Worm (Caenorhabditis elegans): ENCODE data around the gene mig-14.

The mig-14 gene

DNA sequence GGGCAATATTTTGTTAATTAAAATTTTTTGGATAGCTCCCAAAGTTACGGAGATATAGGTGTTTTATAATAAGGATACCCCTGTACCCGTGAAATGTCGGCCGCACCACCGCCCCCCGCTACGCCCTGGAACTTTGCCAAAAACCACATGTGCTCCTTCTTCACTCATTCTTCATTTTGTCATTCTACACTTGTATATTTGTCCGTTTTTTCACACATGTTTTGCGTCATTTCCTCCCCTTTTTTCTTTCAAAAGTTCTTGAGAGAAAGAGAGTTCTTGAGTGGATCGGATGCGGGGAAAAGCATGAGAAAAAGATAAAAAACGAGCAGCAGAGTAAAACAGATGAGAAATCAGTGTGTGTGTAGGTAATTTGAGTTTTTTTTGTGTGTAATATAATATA, 47.3 kb downstream of the mig-14 start:
- TF ChIP-seq fkh-4 (tag; optimal IDR thresholded peaks at IDR 0.05; ENCODE audit: borderline replicate concordance) (peak; percentile 54), nhr-71 (tag; optimal IDR thresholded peaks at IDR 0.05) (peak; percentile 22), lsy-2 (tag; optimal IDR thresholded peaks at IDR 0.05) (peak in 1 of 2 experiments; percentile 19), ets-5 (GFP tag; IDR thresholded peaks at IDR 0.05) (no peak), snpc-4 (tag; optimal IDR thresholded peaks at IDR 0.05) (peak; percentile 63), dsc-1 (tag; optimal IDR thresholded peaks at IDR 0.05) (peak; percentile 94), lin-14 (GFP tag; optimal IDR thresholded peaks at IDR 0.05) (peak; percentile 61), zag-1 (tag; optimal IDR thresholded peaks at IDR 0.05) (no peak)

DNA sequence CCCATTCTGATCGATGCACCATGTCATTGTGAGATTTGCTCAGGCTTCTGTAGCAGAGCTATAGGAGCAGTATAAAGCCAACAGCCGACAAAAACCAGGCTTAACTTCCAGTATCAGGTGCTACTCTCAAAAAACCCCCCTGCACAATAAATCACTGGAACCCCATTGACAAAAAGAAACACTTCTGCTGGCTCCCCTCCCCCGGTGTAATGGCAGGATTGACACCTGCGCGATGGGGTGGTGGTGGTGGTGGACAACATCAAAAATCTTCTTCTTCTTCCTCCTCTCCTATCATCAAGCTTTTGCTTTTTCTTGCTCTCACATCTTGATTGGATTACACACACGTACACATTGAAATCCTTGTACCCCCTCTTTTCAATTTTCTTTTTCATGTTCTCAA, 48.2 kb downstream of the mig-14 start:
- TF ChIP-seq tbx-2 (tag; optimal IDR thresholded peaks at IDR 0.05) (no peak), F16B12.6 (tag; optimal IDR thresholded peaks at IDR 0.05) (no peak), fos-1 (tag; optimal IDR thresholded peaks at IDR 0.05) (no peak), efl-3 (GFP tag; optimal IDR thresholded peaks at IDR 0.05) (no peak), dsc-1 (tag; optimal IDR thresholded peaks at IDR 0.05) (peak; percentile 68), pag-3 (tag; optimal IDR thresholded peaks at IDR 0.05; ENCODE audit: borderline replicate concordance, insufficient read depth) (peak; percentile 49), unc-30 (tag; optimal IDR thresholded peaks at IDR 0.05) (no peak), nhr-47 (tag; optimal IDR thresholded peaks at IDR 0.05) (no peak), ceh-82 (tag; optimal IDR thresholded peaks at IDR 0.05) (no peak), lsy-2 (tag; optimal IDR thresholded peaks at IDR 0.05) (peak in 1 of 2 experiments; percentile 2), lin-35 (GFP tag; optimal IDR thresholded peaks at IDR 0.05) (no peak), mep-1 (tag; optimal IDR thresholded peaks at IDR 0.05) (no peak), nhr-71 (tag; optimal IDR thresholded peaks at IDR 0.05) (peak; percentile 37), lin-14 (GFP tag; optimal IDR thresholded peaks at IDR 0.05) (peak; percentile 61), snu-23 (GFP tag; optimal IDR thresholded peaks at IDR 0.05) (peak; percentile 5), grh-1 (GFP tag; IDR thresholded peaks at IDR 0.05) (no peak), jun-1 (tag; optimal IDR thresholded peaks at IDR 0.05) (no peak), ceh-8 (GFP tag; optimal IDR thresholded peaks at IDR 0.05) (no peak), rnt-1 (tag; optimal IDR thresholded peaks at IDR 0.05) (peak; percentile 55), efl-1 (optimal IDR thresholded peaks at IDR 0.05) (no peak), efl-1 (GFP tag; optimal IDR thresholded peaks at IDR 0.05 in 1 of 2) (peak in 1 of 2 experiments; percentile 2), ceh-88 (GFP tag; IDR thresholded peaks at IDR 0.05) (no peak), aha-1 (tag; optimal IDR thresholded peaks at IDR 0.05) (no peak), unc-130 (tag; optimal IDR thresholded peaks at IDR 0.05) (peak; percentile 17), ama-1 (optimal IDR thresholded peaks at IDR 0.05) (no peak), nhr-19 (GFP tag; conservative IDR thresholded peaks at IDR 0.05) (peak; percentile 21; the same call in 1 of the 2 replicates), unc-62 (GFP tag; optimal IDR thresholded peaks at IDR 0.05) (no peak)

DNA sequence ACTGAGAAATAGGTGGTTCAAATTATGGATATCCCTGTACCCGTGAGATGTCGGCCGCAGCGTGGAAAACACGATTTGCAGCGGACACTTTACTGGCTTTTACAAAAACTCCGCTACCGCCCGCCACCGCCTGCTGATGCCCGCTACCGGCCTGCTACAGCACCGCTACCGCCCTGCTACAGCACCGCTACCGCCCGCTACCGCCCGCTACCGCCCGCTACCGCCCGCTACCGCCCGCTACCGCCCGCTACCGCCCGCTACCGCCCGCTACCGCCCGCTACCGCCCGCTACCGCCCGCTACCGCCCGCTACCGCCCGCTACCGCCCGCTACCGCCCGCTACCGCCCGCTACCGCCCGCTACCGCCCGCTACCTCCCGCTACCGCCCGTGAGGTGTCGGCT, 49.2 kb downstream of the mig-14 start:
- TF ChIP-seq ceh-8 (GFP tag; optimal IDR thresholded peaks at IDR 0.05), result peak; percentile 11

DNA sequence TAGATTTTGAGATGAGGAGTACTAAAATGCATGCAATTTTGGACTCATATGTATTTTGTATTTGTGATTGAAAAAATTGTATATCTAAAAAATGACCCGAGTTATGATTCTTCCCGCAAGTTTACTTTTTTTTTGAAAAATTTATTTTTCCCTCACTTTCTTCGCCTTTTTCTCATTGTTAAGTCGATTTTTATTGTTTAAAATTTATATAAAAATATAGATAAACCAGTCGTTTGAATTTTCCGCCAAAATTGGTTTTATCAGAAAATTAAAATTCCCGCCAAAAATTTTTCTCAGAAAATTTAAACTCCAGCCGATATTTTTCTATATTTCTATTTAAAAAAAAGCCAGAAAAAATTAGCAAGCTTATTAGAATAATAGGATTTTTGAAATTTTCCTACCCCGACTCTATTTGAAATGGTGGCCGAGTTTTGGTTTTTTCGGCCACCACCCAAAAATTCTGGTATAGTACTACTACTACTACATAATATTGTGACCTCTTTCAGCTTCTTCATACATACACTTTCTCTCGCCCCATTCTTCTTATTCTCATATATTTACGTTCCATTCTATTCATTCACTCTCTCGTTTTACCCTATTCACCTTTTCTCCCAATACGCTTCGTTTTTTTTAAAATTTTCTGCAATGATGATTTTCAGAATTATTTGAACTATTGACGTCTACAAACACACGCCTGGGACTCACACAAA, 50.2 kb downstream of the mig-14 start, which contains the start of gene ZK131.11:
TSS of gene ZK131.11 (plus strand) at position 660 of the 710 bp plus-strand sequence.
- TF ChIP-seq alr-1 (tag; optimal IDR thresholded peaks at IDR 0.05; ENCODE audit: borderline replicate concordance) (no peak), unc-62 (GFP tag; optimal IDR thresholded peaks at IDR 0.05) (no peak), mab-9 (GFP tag; IDR thresholded peaks at IDR 0.05) (no peak), irx-1 (tag; optimal IDR thresholded peaks at IDR 0.05) (no peak), unc-130 (tag; optimal IDR thresholded peaks at IDR 0.05) (no peak), fos-1 (tag; optimal IDR thresholded peaks at IDR 0.05) (no peak), skn-1 (tag; optimal IDR thresholded peaks at IDR 0.05) (no peak), grh-1 (GFP tag; IDR thresholded peaks at IDR 0.05) (no peak), ceh-8 (GFP tag; optimal IDR thresholded peaks at IDR 0.05) (no peak), hlh-4 (tag; optimal IDR thresholded peaks at IDR 0.05) (no peak), lin-39 (tag; optimal IDR thresholded peaks at IDR 0.05) (no peak), unc-30 (tag; optimal IDR thresholded peaks at IDR 0.05) (no peak), nhr-84 (tag; optimal IDR thresholded peaks at IDR 0.05) (no peak), rnt-1 (tag; optimal IDR thresholded peaks at IDR 0.05) (no peak), lir-3 (tag; optimal IDR thresholded peaks at IDR 0.05; ENCODE audit: poor library complexity) (no peak)
